Worm (Caenorhabditis elegans): ENCODE data around the gene F56C9.3.

The F56C9.3 gene

DNA sequence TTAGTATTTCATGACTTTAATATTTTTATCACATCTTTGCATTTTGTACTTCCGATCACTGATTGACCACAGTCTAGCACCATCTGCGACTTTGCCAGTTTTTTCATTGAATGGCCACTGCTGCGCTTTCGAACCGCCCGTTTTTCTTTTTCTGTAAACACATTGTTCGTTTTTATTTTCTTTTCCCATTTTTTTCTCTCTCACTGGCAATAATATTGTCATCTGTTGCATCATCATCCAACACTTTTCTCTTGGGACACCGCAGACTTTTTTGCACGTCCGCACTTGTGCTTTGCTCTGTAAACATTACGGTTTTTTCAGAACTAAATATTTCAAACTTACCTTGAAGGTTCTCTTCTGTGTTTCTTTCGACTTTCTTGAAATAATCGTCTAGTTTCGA is 47.5 kb downstream of the F56C9.3 start:
- TF ChIP-seq lir-3 (tag; optimal IDR thresholded peaks at IDR 0.05) (no peak), dmd-6 (GFP tag; IDR thresholded peaks at IDR 0.05) (peak; percentile 51; the same call in 1 of the 2 replicates), mxl-3 (GFP tag; optimal IDR thresholded peaks at IDR 0.05) (peak; percentile 15), ceh-32 (tag; optimal IDR thresholded peaks at IDR 0.05; ENCODE audit: poor library complexity) (no peak), daf-16 (GFP tag; optimal IDR thresholded peaks at IDR 0.05) (peak in 1 of 2 experiments; percentile 80), daf-16 (tag; optimal IDR thresholded peaks at IDR 0.05) (peak; percentile 60), lin-1 (GFP tag; IDR thresholded peaks at IDR 0.05) (no peak), aha-1 (tag) (peak; percentile 93), zfp-3 (GFP tag; conservative IDR thresholded peaks at IDR 0.05) (no peak), pha-4 (GFP tag; IDR thresholded peaks at IDR 0.05) (no peak), pha-4 (tag; optimal IDR thresholded peaks at IDR 0.05) (peak; percentile 80), hlh-30 (tag; optimal IDR thresholded peaks at IDR 0.05; ENCODE audit: insufficient read depth) (peak; percentile 40), nhr-11 (tag; optimal IDR thresholded peaks at IDR 0.05) (peak; percentile 12), unc-62 (GFP tag; optimal IDR thresholded peaks at IDR 0.05 in 1 of 2) (no peak), unc-62 (tag; optimal IDR thresholded peaks at IDR 0.05) (no peak), daf-19 (GFP tag; conservative IDR thresholded peaks at IDR 0.05) (no peak), spr-3 (GFP tag; optimal IDR thresholded peaks at IDR 0.05) (no peak), nhr-48 (tag; optimal IDR thresholded peaks at IDR 0.05) (no peak), ceh-20 (GFP tag; IDR thresholded peaks at IDR 0.05) (0 out of 2 replicates have a peak, but pooled peaks have one; percentile 42), madf-9 (GFP tag; conservative IDR thresholded peaks at IDR 0.05) (no peak), lin-13 (GFP tag; optimal IDR thresholded peaks at IDR 0.05) (peak; percentile 32), hlh-11 (tag; optimal IDR thresholded peaks at IDR 0.05) (peak; percentile 72), T20F7.1 (GFP tag; optimal IDR thresholded peaks at IDR 0.05) (no peak), ceh-82 (tag; optimal IDR thresholded peaks at IDR 0.05) (no peak), zip-2 (tag; optimal IDR thresholded peaks at IDR 0.05) (no peak), lim-7 (GFP tag; IDR thresholded peaks at IDR 0.05) (no peak), hif-1 (tag; optimal IDR thresholded peaks at IDR 0.05) (peak in 1 of 2 experiments; percentile 92), attf-4 (tag; optimal IDR thresholded peaks at IDR 0.05) (no peak), dve-1 (tag; optimal IDR thresholded peaks at IDR 0.05; ENCODE audit: insufficient read depth) (peak; percentile 24), nhr-28 (tag; optimal IDR thresholded peaks at IDR 0.05) (peak; percentile 63), set-16 (GFP tag; IDR thresholded peaks at IDR 0.05) (no peak), snpc-1.2 (GFP tag; IDR thresholded peaks at IDR 0.05) (no peak), nhr-237 (tag; optimal IDR thresholded peaks at IDR 0.05) (no peak), zip-11 (GFP tag; IDR thresholded peaks at IDR 0.05) (no peak), mep-1 (tag; optimal IDR thresholded peaks at IDR 0.05) (peak; percentile 36), daf-8 (GFP tag; IDR thresholded peaks at IDR 0.05) (no peak), ama-1 (optimal IDR thresholded peaks at IDR 0.05) (no peak), nhr-10 (tag; optimal IDR thresholded peaks at IDR 0.05) (no peak), R02D3.7 (tag; optimal IDR thresholded peaks at IDR 0.05) (no peak), Y105C5A.15 (GFP tag; IDR thresholded peaks at IDR 0.05) (no peak), dmd-8 (GFP tag; IDR thresholded peaks at IDR 0.05) (no peak)

DNA sequence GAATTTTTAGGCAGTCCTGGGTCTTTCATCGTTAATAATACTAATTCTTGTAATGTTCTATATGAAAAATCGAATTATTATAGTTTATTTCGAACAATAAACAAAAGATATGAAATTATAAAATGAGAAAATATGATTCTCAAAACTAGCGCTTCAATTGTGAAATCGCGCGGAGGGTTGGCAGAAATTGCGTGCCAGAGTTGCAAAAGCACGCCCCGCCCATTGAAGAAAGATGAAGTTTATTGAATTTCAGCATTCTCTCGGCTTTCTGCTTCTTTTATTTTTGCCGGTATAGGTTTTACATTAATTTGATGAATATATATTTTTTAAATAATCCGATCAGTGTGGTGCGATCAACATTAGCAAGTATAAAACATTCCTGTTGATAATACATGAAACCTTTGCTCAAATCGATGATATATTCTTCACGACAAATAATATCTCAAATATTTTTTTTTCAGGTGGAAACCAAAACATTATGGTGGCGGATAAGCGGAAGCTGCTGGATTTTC is 48.0 kb downstream of the F56C9.3 start, which contains the start of the genes eco-1 and hmgr-1:
Gene eco-1, minus strand, starts transcription at position 59 of the 512 bp plus-strand sequence.
Gene hmgr-1, plus strand, starts transcription at position 462 of the 512 bp plus-strand sequence.
- TF ChIP-seq dpl-1 (GFP tag; optimal IDR thresholded peaks at IDR 0.05) (peak; percentile 73), mes-2 (tag; optimal IDR thresholded peaks at IDR 0.05; ENCODE audit: poor library complexity, severe bottlenecking) (peak; percentile 86), lsy-2 (tag; optimal IDR thresholded peaks at IDR 0.05) (peak in 1 of 2 experiments; percentile 40), pqm-1 (tag; optimal IDR thresholded peaks at IDR 0.05) (no peak), madf-9 (GFP tag; conservative IDR thresholded peaks at IDR 0.05) (no peak), arid-1 (GFP tag; conservative IDR thresholded peaks at IDR 0.05) (0 out of 2 replicates have a peak, but pooled peaks have one; percentile 30), hlh-11 (tag; optimal IDR thresholded peaks at IDR 0.05) (no peak), ceh-82 (tag; optimal IDR thresholded peaks at IDR 0.05) (no peak), nhr-77 (tag; optimal IDR thresholded peaks at IDR 0.05) (no peak)

Measured in whole organism, L4 larva.